Worm (Caenorhabditis elegans) whole organism, L4 larva: ENCODE data around the gene Y40B10A.11.

Source experiments
- F37D6.2 ChIP-seq: sonication (generic microtip); optimal IDR thresholded peaks from 2 replicates; lab custom pipeline; 2016; ENCODE audit warnings: mild to moderate bottlenecking, missing genetic modification characterization, missing compliant biosample characterization
- F49E8.2 ChIP-seq: sonication (generic microtip); optimal IDR thresholded peaks from 2 replicates; lab custom pipeline; 2016; ENCODE audit warnings: missing compliant biosample characterization, mild to moderate bottlenecking, missing genetic modification characterization, borderline replicate concordance
- R02D3.7 ChIP-seq: fragments of 150-350 bp; sonication (generic microtip); optimal IDR thresholded peaks from 3 replicates; lab custom pipeline; 2014; ENCODE audit warnings: missing biosample characterization, missing genetic modification characterization
- T26A8.4 ChIP-seq: fragments of 200-800 bp; sonication (Bioruptor generic); IDR thresholded peaks from 2 replicates; pipeline ENCODE4 v1.3.6; 2022; ENCODE audit warnings: missing genetic modification characterization, missing compliant biosample characterization
- Y105C5A.15 ChIP-seq: fragments of 200-800 bp; sonication (Bioruptor generic); IDR thresholded peaks from 2 replicates; pipeline ENCODE4 v1.3.6; 2022; ENCODE audit warnings: missing genetic modification characterization, missing compliant biosample characterization
- Y5F2A.4 ChIP-seq: fragments of 200-800 bp; sonication (Bioruptor generic); optimal IDR thresholded peaks from 2 replicates; lab custom pipeline; 2018; ENCODE audit warnings: mild to moderate bottlenecking, missing genetic modification characterization, missing compliant biosample characterization
- Y75B8A.6 ChIP-seq: fragments of 200-800 bp; sonication (Bioruptor generic); IDR thresholded peaks from 2 replicates; pipeline ENCODE4 v1.3.6; 2022; ENCODE audit warnings: missing genetic modification reagents, missing genetic modification characterization, missing compliant biosample characterization
- ZK546.5 ChIP-seq, 2 experiments: sonication (generic microtip); optimal IDR thresholded peaks; 2 replicates each; lab custom pipeline; 2017; ENCODE audit warnings: missing biosample characterization in 2 of 2, missing genetic modification characterization in 2 of 2
- ces-1 ChIP-seq: fragments of 150-350 bp; sonication (generic microtip); optimal IDR thresholded peaks from 4 replicates; lab custom pipeline; 2014; ENCODE audit warnings: missing biosample characterization, missing genetic modification reagents, missing genetic modification characterization
- daf-12 ChIP-seq: fragments of 150-350 bp; optimal IDR thresholded peaks from 2 replicates; lab custom pipeline; 2014; ENCODE audit warnings: missing biosample characterization, missing genetic modification reagents, missing genetic modification characterization
- dmd-6 ChIP-seq: fragments of 200-800 bp; sonication (Bioruptor generic); IDR thresholded peaks from 2 replicates; pipeline ENCODE4 v1.3.6; 2022; ENCODE audit warnings: missing genetic modification reagents, missing genetic modification characterization, missing compliant biosample characterization
- dve-1 ChIP-seq: sonication (generic microtip); optimal IDR thresholded peaks from 2 replicates; lab custom pipeline; 2017; ENCODE audit warnings: antibody characterized with exemption, mild to moderate bottlenecking, missing genetic modification characterization, missing compliant biosample characterization; ENCODE audit not compliant: insufficient read depth
- fkh-10 ChIP-seq: fragments of 150-350 bp; optimal IDR thresholded peaks from 2 replicates; lab custom pipeline; 2014; ENCODE audit warnings: missing biosample characterization, missing genetic modification reagents, missing genetic modification characterization
- hlh-30 ChIP-seq: sonication (generic microtip); optimal IDR thresholded peaks from 2 replicates; lab custom pipeline; 2017; ENCODE audit warnings: antibody characterized with exemption, mild to moderate bottlenecking, missing genetic modification characterization, missing compliant biosample characterization; ENCODE audit not compliant: insufficient read depth
- jun-1 ChIP-seq: fragments of 150-350 bp; optimal IDR thresholded peaks from 2 replicates; lab custom pipeline; 2014; ENCODE audit warnings: missing biosample characterization, missing genetic modification reagents, missing genetic modification characterization
- lin-1 ChIP-seq: fragments of 200-800 bp; sonication (Bioruptor generic); IDR thresholded peaks from 2 replicates; pipeline ENCODE4 v1.3.6; 2022; ENCODE audit warnings: missing genetic modification reagents, missing genetic modification characterization, missing compliant biosample characterization
- lin-29 ChIP-seq: fragments of 200-800 bp; sonication (Bioruptor generic); IDR thresholded peaks from 2 replicates; pipeline ENCODE4 v1.3.6; 2022; ENCODE audit warnings: missing genetic modification reagents, missing genetic modification characterization, missing compliant biosample characterization
- lin-38 ChIP-seq: fragments of 200-800 bp; sonication (Bioruptor generic); IDR thresholded peaks from 2 replicates; pipeline ENCODE4 v1.3.6; 2022; ENCODE audit warnings: missing genetic modification reagents, missing genetic modification characterization, missing compliant biosample characterization
- lin-39 ChIP-seq: fragments of 150-350 bp; optimal IDR thresholded peaks from 2 replicates; lab custom pipeline; 2014; ENCODE audit warnings: missing biosample characterization, missing genetic modification reagents, missing genetic modification characterization
- madf-5 ChIP-seq, 2 experiments: fragments of 200-800 bp; sonication (Bioruptor generic); IDR thresholded peaks; 2 replicates each; pipeline ENCODE4 v1.3.6; 2022; ENCODE audit warnings: missing compliant biosample characterization in 2 of 2, missing genetic modification characterization in 2 of 2
- mdl-1 ChIP-seq, 2 experiments: fragments of 150-350 bp in 1 of 2; sonication (generic microtip) in 1 of 2; optimal IDR thresholded peaks; 2 replicates each; lab custom pipeline; 2014 to 2017; ENCODE audit warnings: missing biosample characterization in 2 of 2, missing genetic modification characterization in 2 of 2
- mes-2 ChIP-seq: sonication (generic microtip); optimal IDR thresholded peaks from 2 replicates; lab custom pipeline; 2016; ENCODE audit warnings: missing genotype, mild to moderate bottlenecking, missing genetic modification characterization, missing compliant biosample characterization; ENCODE audit not compliant: poor library complexity, severe bottlenecking
- mxl-2 ChIP-seq: fragments of 200-800 bp; sonication (Bioruptor generic); conservative IDR thresholded peaks from 2 replicates; pipeline ENCODE4 v1.3.6; 2022; ENCODE audit warnings: missing genetic modification reagents, missing genetic modification characterization, missing compliant biosample characterization
- mxl-3 ChIP-seq: fragments of 200-800 bp; sonication (Bioruptor generic); optimal IDR thresholded peaks from 2 replicates; lab custom pipeline; 2018; ENCODE audit warnings: mild to moderate bottlenecking, missing genetic modification characterization, missing compliant biosample characterization
- nhr-102 ChIP-seq: sonication (generic microtip); optimal IDR thresholded peaks from 2 replicates; lab custom pipeline; 2016; ENCODE audit warnings: mild to moderate bottlenecking, missing genetic modification characterization, moderate library complexity, missing compliant biosample characterization
- nhr-41 ChIP-seq: fragments of 200-800 bp; sonication (Bioruptor generic); IDR thresholded peaks from 2 replicates; pipeline ENCODE4 v1.3.6; 2022; ENCODE audit warnings: missing genetic modification reagents, missing genetic modification characterization, missing compliant biosample characterization
- nhr-42 ChIP-seq: fragments of 200-800 bp; sonication (Bioruptor generic); IDR thresholded peaks from 2 replicates; pipeline ENCODE4 v1.3.6; 2022; ENCODE audit warnings: missing genetic modification characterization, missing compliant biosample characterization
- nhr-76 ChIP-seq: fragments of 150-350 bp; optimal IDR thresholded peaks from 2 replicates; lab custom pipeline; 2014; ENCODE audit warnings: missing biosample characterization, missing genetic modification characterization
- nhr-77 ChIP-seq: fragments of 150-350 bp; optimal IDR thresholded peaks from 2 replicates; lab custom pipeline; 2014; ENCODE audit warnings: missing biosample characterization, missing genetic modification characterization
- pqm-1 ChIP-seq: sonication (generic microtip); optimal IDR thresholded peaks from 2 replicates; lab custom pipeline; 2017; ENCODE audit warnings: missing biosample characterization, missing genetic modification characterization
- sdz-12 ChIP-seq: fragments of 200-800 bp; sonication (Bioruptor generic); optimal IDR thresholded peaks from 2 replicates; lab custom pipeline; 2018; ENCODE audit warnings: mild to moderate bottlenecking, missing genetic modification characterization, missing compliant biosample characterization
- set-16 ChIP-seq: fragments of 200-800 bp; sonication (Bioruptor generic); IDR thresholded peaks from 2 replicates; pipeline ENCODE4 v1.3.6; 2022; ENCODE audit warnings: missing genetic modification reagents, missing genetic modification characterization, missing compliant biosample characterization
- skn-1 ChIP-seq: fragments of 150-350 bp; optimal IDR thresholded peaks from 2 replicates; lab custom pipeline; 2014; ENCODE audit warnings: missing biosample characterization, missing genetic modification characterization
- spr-3 ChIP-seq: fragments of 200-800 bp; sonication (Bioruptor generic); optimal IDR thresholded peaks from 2 replicates; lab custom pipeline; 2018; ENCODE audit warnings: mild to moderate bottlenecking, missing genetic modification characterization, missing compliant biosample characterization
- unc-130 ChIP-seq: sonication (generic microtip); optimal IDR thresholded peaks from 2 replicates; lab custom pipeline; 2016; ENCODE audit warnings: missing genetic modification reagents, missing genetic modification characterization, missing compliant biosample characterization
- unc-62 ChIP-seq, 3 experiments: fragments of 150-350 bp in 1 of 3; sonication (generic microtip); optimal IDR thresholded peaks in 2 of 3; peaks in 1 of 3; 1 replicate in 1 of 3; 2 replicates in 2 of 3; lab custom pipeline; 2014 to 2017; ENCODE audit warnings: missing biosample characterization in 3 of 3, missing genetic modification characterization in 3 of 3, missing genetic modification reagents in 3 of 3, missing genotype in 1 of 3
- zip-11 ChIP-seq: fragments of 200-800 bp; sonication (Bioruptor generic); IDR thresholded peaks from 2 replicates; pipeline ENCODE4 v1.3.6; 2022; ENCODE audit warnings: missing genetic modification characterization, missing compliant biosample characterization

The Y40B10A.11 gene

ce11 chrV:2030661-2031060, 20.7 kb downstream of the Y40B10A.11 start:
- TF ChIP-seq set-16 (GFP tag; lab: Robert Waterston, UW), result peak; percentile 75
- TF ChIP-seq unc-62 (GFP tag; optimal IDR thresholded peaks at IDR 0.05 in 1 of 2; lab: Kevin White, UChicago), result peak in 1 of 2 experiments; percentile 43
- no peak for TF ChIP-seq unc-62 (tag; optimal IDR thresholded peaks at IDR 0.05; lab: Kevin White, UChicago)
- no peak for TF ChIP-seq hlh-30 (tag; lab: Kevin White, UChicago)

ce11 chrV:2029877-2030276, 21.5 kb downstream of the Y40B10A.11 start, which contains the start of gene F59A7.12:
Gene F59A7.12 (plus strand): TSS chrV:2030177.
- TF ChIP-seq dmd-6 (GFP tag; lab: Robert Waterston, UW) (no peak), nhr-42 (no peak), nhr-76 (no peak), set-16 (GFP tag; lab: Robert Waterston, UW) (peak; percentile 62)

- TF ChIP-seq zip-11 (GFP tag; lab: Robert Waterston, UW) (no peak), Y105C5A.15 (no peak), daf-12 (tag; lab: Kevin White, UChicago) (no peak), ZK546.5 (tag; optimal IDR thresholded peaks at IDR 0.05; lab: Kevin White, UChicago) (no peak), R02D3.7 (tag; lab: Kevin White, UChicago) (no peak), mxl-2 (GFP tag; lab: Robert Waterston, UW) (no peak), fkh-10 (no peak), Y75B8A.6 (no peak)
Measured at ce11 chrV:2027787-2028186, 23.6 kb downstream of the Y40B10A.11 start, which contains the start of gene srab-13. Gene srab-13 (minus strand): TSS chrV:2027887.

ce11 chrV:2022374-2022773, 29.0 kb downstream of the Y40B10A.11 start, which contains the start of gene F59A7.5:
Gene F59A7.5 (plus strand): TSS chrV:2022674.
- peak in 1 of 2 experiments; percentile 13 for TF ChIP-seq unc-62 (GFP tag; optimal IDR thresholded peaks at IDR 0.05 in 1 of 2; lab: Kevin White, UChicago)
- TF ChIP-seq unc-62 (tag; optimal IDR thresholded peaks at IDR 0.05; lab: Kevin White, UChicago), result no peak
- no peak for TF ChIP-seq nhr-102
- TF ChIP-seq, all 104 proteins: peak for 1

- TF ChIP-seq dve-1 (no peak), nhr-77 (tag; lab: Kevin White, UChicago) (no peak), jun-1 (tag; lab: Kevin White, UChicago) (no peak), ces-1 (GFP tag; lab: Kevin White, UChicago) (no peak), pqm-1 (no peak), mes-2 (tag; lab: Kevin White, UChicago) (no peak), T26A8.4 (GFP tag; lab: Robert Waterston, UW) (no peak), daf-12 (tag; lab: Kevin White, UChicago) (no peak), lin-38 (no peak), lin-39 (tag; lab: Kevin White, UChicago) (no peak), nhr-41 (no peak), Y5F2A.4 (no peak), skn-1 (no peak), unc-130 (no peak)
Measured at ce11 chrV:2021283-2021682, 30.1 kb downstream of the Y40B10A.11 start.

- TF ChIP-seq R02D3.7 (tag; lab: Kevin White, UChicago) (no peak), mdl-1 (tag; optimal IDR thresholded peaks at IDR 0.05; lab: Kevin White, UChicago) (no peak), sdz-12 (no peak), F37D6.2 (tag; lab: Kevin White, UChicago) (no peak), lin-29 (no peak), F49E8.2 (tag; lab: Kevin White, UChicago) (no peak), unc-130 (no peak), spr-3 (GFP tag; lab: Kevin White, UChicago) (no peak), jun-1 (tag; lab: Kevin White, UChicago) (no peak), lin-1 (GFP tag; lab: Robert Waterston, UW) (no peak), mxl-3 (GFP tag; lab: Kevin White, UChicago) (no peak), madf-5 (GFP tag; IDR thresholded peaks at IDR 0.05; lab: Robert Waterston, UW) (no peak)
Measured at ce11 chrV:2018689-2019088, 32.7 kb downstream of the Y40B10A.11 start, which contains the start of gene F59A7.14. Gene F59A7.14 (plus strand): TSS chrV:2018989.
